Worm (Caenorhabditis elegans) whole organism, L3 larva: ENCODE results near the gene C42D8.1.

Experiments
- daf-12 ChIP-seq: fragments of 150-350 bp; optimal IDR thresholded peaks from 2 replicates; lab custom pipeline; 2014; ENCODE audit warnings: missing biosample characterization, missing genetic modification reagents, missing genetic modification characterization
- nhr-23 ChIP-seq: fragments of 150-350 bp; optimal IDR thresholded peaks from 2 replicates; lab custom pipeline; 2014; ENCODE audit warnings: missing biosample characterization, missing genetic modification reagents, missing genetic modification characterization
- ztf-4 ChIP-seq: fragments of 150-350 bp; optimal IDR thresholded peaks from 2 replicates; lab custom pipeline; 2014; ENCODE audit warnings: missing biosample characterization, missing genetic modification characterization

DNA sequence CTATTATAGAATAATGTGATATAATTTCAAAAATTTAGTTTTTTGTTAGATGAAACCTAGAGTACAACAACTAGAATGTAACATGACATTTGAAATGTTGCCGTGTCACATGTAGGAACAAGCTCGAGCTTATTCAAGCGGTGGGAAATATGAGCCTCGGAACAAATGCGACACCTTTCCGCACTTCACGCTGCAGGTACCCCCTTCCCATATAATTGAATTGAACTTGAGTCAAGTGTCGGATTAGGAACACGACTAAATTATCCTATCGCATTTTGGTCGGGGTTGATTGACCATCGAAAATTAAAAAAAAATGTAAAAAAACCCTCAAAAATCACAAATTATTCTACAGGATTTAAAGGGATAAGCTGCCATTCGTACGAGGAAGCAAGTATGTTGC, 10.9 kb downstream of the C42D8.1 start:
- TF ChIP-seq nhr-23 (no peak), daf-12 (tag; lab: Kevin White, UChicago) (no peak), ztf-4 (tag; lab: Kevin White, UChicago) (no peak)
